Fruit fly (Drosophila melanogaster) whole organism: Measurements from ENCODE around the gene cpo.

Experiments
- CG8478 ChIP-seq: fragments of >200 bp; optimal IDR thresholded peaks from 2 replicates; lab custom pipeline; 2018; ENCODE audit warnings: inconsistent platforms
- Dll ChIP-seq: fragments of >200 bp; optimal IDR thresholded peaks from 2 replicates; lab custom pipeline; 2017
- EcR ChIP-seq, 2 experiments: fragments of >200 bp; optimal IDR thresholded peaks; 2 replicates each; lab custom pipeline; 2017; ENCODE audit warnings: missing biosample characterization in 2 of 2, missing genetic modification characterization in 2 of 2, missing genetic modification reagents in 2 of 2
- psq ChIP-seq: fragments of >200 bp; optimal IDR thresholded peaks from 2 replicates; lab custom pipeline; 2017
- usp ChIP-seq: fragments of >200 bp; optimal IDR thresholded peaks from 2 replicates; lab custom pipeline; 2017; ENCODE audit warnings: missing biosample characterization, missing genetic modification characterization, mixed read lengths

dm6 chr3R:18023407-18023806 is 103.8 kb downstream of the cpo start, which contains the start of gene CG7794:
- TF ChIP-seq psq (lab: Kevin White, UChicago) = no peak
- TF ChIP-seq CG8478 (lab: Kevin White, UChicago) = no peak
- TF ChIP-seq usp (GFP tag; lab: Kevin White, UChicago) = no peak
- no peak for TF ChIP-seq Dll
- TF ChIP-seq EcR (GFP tag; optimal IDR thresholded peaks at IDR 0.05; lab: Kevin White, UChicago) = no peak
